Worm (Caenorhabditis elegans) whole organism, L2 larva: ENCODE data around the gene pqn-75.

Experiments used
- R02D3.7 ChIP-seq: fragments of 150-350 bp; optimal IDR thresholded peaks from 2 replicates; lab custom pipeline; 2014; ENCODE audit warnings: missing biosample characterization, missing genetic modification characterization
- ama-1 ChIP-seq: fragments of 150-350 bp; optimal IDR thresholded peaks from 2 replicates; lab custom pipeline; 2018; ENCODE audit warnings: inconsistent platforms
- blmp-1 ChIP-seq: sonication (generic microtip); optimal IDR thresholded peaks from 2 replicates; lab custom pipeline; 2017; ENCODE audit warnings: missing genetic modification characterization, mild to moderate bottlenecking, missing compliant biosample characterization, antibody characterized with exemption, moderate library complexity; ENCODE audit not compliant: insufficient read depth
- dmd-4 ChIP-seq: sonication (generic microtip); optimal IDR thresholded peaks from 2 replicates; lab custom pipeline; 2017; ENCODE audit warnings: missing biosample characterization, missing genetic modification characterization
- lsy-2 ChIP-seq, 2 experiments: fragments of 150-350 bp in 1 of 2; sonication (generic microtip) in 1 of 2; optimal IDR thresholded peaks; 2 replicates each; lab custom pipeline; 2014 to 2017; ENCODE audit warnings: missing biosample characterization in 2 of 2, missing genetic modification characterization in 2 of 2
- mbf-1 ChIP-seq: sonication (generic microtip); optimal IDR thresholded peaks from 2 replicates; lab custom pipeline; 2017; ENCODE audit warnings: missing biosample characterization, missing genetic modification characterization
- nhr-11 ChIP-seq: fragments of 150-350 bp; optimal IDR thresholded peaks from 2 replicates; lab custom pipeline; 2014; ENCODE audit warnings: missing biosample characterization, missing genetic modification characterization
- nhr-6 ChIP-seq: fragments of 150-350 bp; optimal IDR thresholded peaks from 2 replicates; lab custom pipeline; 2014; ENCODE audit warnings: missing biosample characterization, missing genetic modification characterization
- unc-39 ChIP-seq: fragments of 150-350 bp; optimal IDR thresholded peaks from 2 replicates; lab custom pipeline; 2014; ENCODE audit warnings: missing biosample characterization, missing genetic modification characterization
- ztf-11 ChIP-seq: sonication (generic microtip); optimal IDR thresholded peaks from 2 replicates; lab custom pipeline; 2017; ENCODE audit warnings: missing biosample characterization, missing genetic modification characterization

DNA sequence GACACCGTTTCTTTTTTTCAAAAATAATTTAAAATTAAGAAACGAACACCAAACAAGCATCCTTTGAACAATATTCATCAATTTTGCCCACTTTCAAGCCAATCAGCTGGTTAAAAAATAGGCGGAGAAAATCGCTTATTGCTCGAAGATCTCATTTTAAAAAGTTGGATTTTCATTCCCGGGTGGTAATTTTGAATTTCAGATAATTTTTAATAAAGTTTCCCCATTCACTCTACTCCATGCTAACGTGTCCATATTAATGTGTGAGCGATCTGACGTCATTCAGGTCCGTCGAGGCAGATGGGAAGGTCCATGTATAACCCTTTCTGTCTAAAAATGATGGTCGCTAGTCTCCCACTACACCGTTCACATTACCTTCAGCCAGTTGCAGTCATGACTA lies 3.6 kb upstream of the pqn-75 start, which contains the start of gene fbxb-55:
- TF ChIP-seq nhr-11 (tag; lab: Kevin White, UChicago) (no peak), nhr-6 (tag; lab: Kevin White, UChicago) (no peak), blmp-1 (tag; lab: Kevin White, UChicago) (no peak), unc-39 (tag; lab: Kevin White, UChicago) (no peak), mbf-1 (tag; lab: Kevin White, UChicago) (no peak), ama-1 (no peak), R02D3.7 (tag; lab: Kevin White, UChicago) (no peak), dmd-4 (tag; lab: Kevin White, UChicago) (no peak), lsy-2 (tag; optimal IDR thresholded peaks at IDR 0.05; lab: Kevin White, UChicago) (no peak), ztf-11 (tag; lab: Kevin White, UChicago) (no peak)
